Fruit fly (Drosophila melanogaster) whole organism, prepupa: ENCODE results near the gene CG7627.

Source experiments
- CG11762 ChIP-seq: fragments of 200-800 bp; sonication (Bioruptor generic); optimal IDR thresholded peaks from 3 replicates; lab custom pipeline; 2016; ENCODE audit warnings: missing biosample characterization, missing genetic modification characterization; ENCODE audit not compliant: insufficient read depth
- CG11902 ChIP-seq: fragments of 200-800 bp; sonication (Bioruptor generic); optimal IDR thresholded peaks from 3 replicates; lab custom pipeline; 2016; ENCODE audit warnings: missing biosample characterization, missing genetic modification characterization
- CG15336 ChIP-seq: fragments of 200-800 bp; sonication (Bioruptor generic); IDR thresholded peaks from 2 replicates; pipeline ENCODE4 v1.3.6; 2022; ENCODE audit warnings: missing biosample characterization, missing genetic modification characterization
- CG1621 ChIP-seq: fragments of 200-800 bp; sonication (Bioruptor generic); optimal IDR thresholded peaks from 3 replicates; lab custom pipeline; 2018; ENCODE audit warnings: missing biosample characterization, mild to moderate bottlenecking, missing genetic modification characterization
- CG16779 ChIP-seq: fragments of 200-800 bp; sonication (Bioruptor generic); optimal IDR thresholded peaks from 3 replicates; lab custom pipeline; 2017; ENCODE audit warnings: missing biosample characterization, mild to moderate bottlenecking, missing genetic modification characterization
- CG3032 ChIP-seq: fragments of 200-800 bp; optimal IDR thresholded peaks from 2 replicates; lab custom pipeline; 2019; ENCODE audit warnings: missing biosample characterization, mild to moderate bottlenecking, missing genetic modification characterization, moderate library complexity
- CG32006 ChIP-seq: fragments of 200-800 bp; sonication (Bioruptor generic); optimal IDR thresholded peaks from 3 replicates; lab custom pipeline; 2017; ENCODE audit warnings: missing biosample characterization, mild to moderate bottlenecking, missing genetic modification characterization
- CG34406 ChIP-seq: fragments of 200-800 bp; sonication (Bioruptor generic); optimal IDR thresholded peaks from 3 replicates; lab custom pipeline; 2016; ENCODE audit warnings: missing biosample characterization, missing genetic modification characterization
- CG3919 ChIP-seq: fragments of 200-800 bp; sonication (Bioruptor generic); optimal IDR thresholded peaks from 3 replicates; lab custom pipeline; 2016; ENCODE audit warnings: missing biosample characterization, missing genetic modification characterization
- CG4318 ChIP-seq: fragments of 200-800 bp; sonication (Bioruptor generic); optimal IDR thresholded peaks from 3 replicates; lab custom pipeline; 2017; ENCODE audit warnings: missing biosample characterization, mild to moderate bottlenecking, missing genetic modification characterization
- CG6163 ChIP-seq: fragments of 200-800 bp; sonication (Bioruptor generic); IDR thresholded peaks from 3 replicates; pipeline ENCODE4 v1.3.6; 2022; ENCODE audit warnings: missing biosample characterization, missing genetic modification characterization
- CG6276 ChIP-seq: fragments of 200-800 bp; sonication (Bioruptor generic); optimal IDR thresholded peaks from 2 replicates; lab custom pipeline; 2017; ENCODE audit warnings: missing biosample characterization, mild to moderate bottlenecking, missing genetic modification characterization
- CG6792 ChIP-seq: fragments of 200-800 bp; sonication (Bioruptor generic); optimal IDR thresholded peaks from 3 replicates; lab custom pipeline; 2016; ENCODE audit warnings: missing biosample characterization, missing genetic modification characterization
- CG6854 ChIP-seq: fragments of 200-800 bp; sonication (Bioruptor generic); optimal IDR thresholded peaks from 2 replicates; lab custom pipeline; 2017; ENCODE audit warnings: missing biosample characterization, mild to moderate bottlenecking, missing genetic modification characterization
- CG7368 ChIP-seq: fragments of 200-800 bp; sonication (Bioruptor generic); optimal IDR thresholded peaks from 3 replicates; lab custom pipeline; 2016; ENCODE audit warnings: missing biosample characterization, missing genetic modification characterization
- CG8119 ChIP-seq: fragments of 200-800 bp; sonication (Bioruptor generic); IDR thresholded peaks from 3 replicates; pipeline ENCODE4 v1.3.6; 2022; ENCODE audit warnings: missing biosample characterization, missing genetic modification characterization
- CG8319 ChIP-seq: fragments of 200-800 bp; sonication (Bioruptor generic); optimal IDR thresholded peaks from 3 replicates; lab custom pipeline; 2016; ENCODE audit warnings: missing biosample characterization, missing genetic modification characterization
- CG9139 ChIP-seq: fragments of 200-800 bp; sonication (Bioruptor generic); optimal IDR thresholded peaks from 3 replicates; lab custom pipeline; 2017; ENCODE audit warnings: missing biosample characterization, mild to moderate bottlenecking, missing genetic modification characterization
- Eip75B ChIP-seq: fragments of 200-800 bp; sonication (Bioruptor generic); optimal IDR thresholded peaks from 3 replicates; lab custom pipeline; 2016; ENCODE audit warnings: missing biosample characterization, missing genetic modification characterization
- Eip78C ChIP-seq: fragments of 200-800 bp; sonication (Bioruptor generic); peaks from one replicate; lab custom pipeline; 2016; ENCODE audit warnings: missing biosample characterization, missing genetic modification characterization
- Ets21C ChIP-seq: fragments of 200-800 bp; sonication (Bioruptor generic); optimal IDR thresholded peaks from 3 replicates; lab custom pipeline; 2016; ENCODE audit warnings: missing biosample characterization, missing genetic modification characterization
- Ets96B ChIP-seq: fragments of 200-800 bp; optimal IDR thresholded peaks from 2 replicates; lab custom pipeline; 2019; ENCODE audit warnings: missing biosample characterization, mild to moderate bottlenecking, missing genetic modification characterization, moderate library complexity
- Gug ChIP-seq: fragments of 200-800 bp; sonication (Bioruptor generic); IDR thresholded peaks from 2 replicates; pipeline ENCODE4 v1.3.6; 2022; ENCODE audit warnings: missing biosample characterization, missing genetic modification characterization
- Hr39 ChIP-seq: fragments of 200-800 bp; sonication (Bioruptor generic); optimal IDR thresholded peaks from 2 replicates; lab custom pipeline; 2016; ENCODE audit warnings: missing biosample characterization, missing genetic modification characterization
- Hr4 ChIP-seq: fragments of 200-800 bp; sonication (Bioruptor generic); optimal IDR thresholded peaks from 3 replicates; lab custom pipeline; 2016; ENCODE audit warnings: missing biosample characterization, missing genetic modification characterization
- Lpt ChIP-seq: fragments of 200-800 bp; sonication (Bioruptor generic); optimal IDR thresholded peaks from 3 replicates; lab custom pipeline; 2016; ENCODE audit warnings: missing biosample characterization, missing genetic modification characterization
- Met ChIP-seq: fragments of 200-800 bp; sonication (Bioruptor generic); optimal IDR thresholded peaks from 3 replicates; lab custom pipeline; 2016; ENCODE audit warnings: missing biosample characterization, missing genetic modification characterization
- OdsH ChIP-seq: fragments of 200-800 bp; sonication (Bioruptor generic); optimal IDR thresholded peaks from 3 replicates; lab custom pipeline; 2016; ENCODE audit warnings: missing biosample characterization, missing genetic modification characterization
- Smox ChIP-seq: fragments of 200-800 bp; sonication (Bioruptor generic); optimal IDR thresholded peaks from 3 replicates; lab custom pipeline; 2016; ENCODE audit warnings: missing biosample characterization, missing genetic modification characterization
- Sox102F ChIP-seq: fragments of 200-800 bp; sonication (Bioruptor generic); optimal IDR thresholded peaks from 2 replicates; lab custom pipeline; 2016; ENCODE audit warnings: missing biosample characterization, mild to moderate bottlenecking, missing genetic modification characterization
- achi ChIP-seq: fragments of 200-800 bp; sonication (Bioruptor generic); optimal IDR thresholded peaks from 3 replicates; lab custom pipeline; 2016; ENCODE audit warnings: missing biosample characterization, missing genetic modification characterization
- acj6 ChIP-seq: fragments of 200-800 bp; sonication (Bioruptor generic); optimal IDR thresholded peaks from 3 replicates; lab custom pipeline; 2016; ENCODE audit warnings: missing biosample characterization, missing genetic modification characterization
- cyc ChIP-seq: fragments of 200-800 bp; sonication (Bioruptor generic); optimal IDR thresholded peaks from 3 replicates; lab custom pipeline; 2016; ENCODE audit warnings: missing biosample characterization, missing genetic modification characterization
- dac ChIP-seq: fragments of 200-800 bp; sonication (Bioruptor generic); optimal IDR thresholded peaks from 2 replicates; lab custom pipeline; 2017; ENCODE audit warnings: missing biosample characterization, mild to moderate bottlenecking, missing genetic modification characterization
- dsx ChIP-seq: fragments of 200-800 bp; optimal IDR thresholded peaks from 3 replicates; lab custom pipeline; 2019; ENCODE audit warnings: missing biosample characterization, mild to moderate bottlenecking, missing genetic modification characterization, moderate library complexity; ENCODE audit not compliant: poor library complexity, severe bottlenecking
- eg ChIP-seq: fragments of 200-800 bp; sonication (Bioruptor generic); IDR thresholded peaks from 3 replicates; pipeline ENCODE4 v1.3.6; 2022; ENCODE audit warnings: missing biosample characterization, missing genetic modification characterization
- fd59A ChIP-seq: fragments of 200-800 bp; sonication (Bioruptor generic); optimal IDR thresholded peaks from 2 replicates; lab custom pipeline; 2017; ENCODE audit warnings: missing biosample characterization, mild to moderate bottlenecking, missing genetic modification characterization, missing genetic modification reagents
- fd85E ChIP-seq: fragments of 200-800 bp; sonication (Bioruptor generic); optimal IDR thresholded peaks from 3 replicates; lab custom pipeline; 2016; ENCODE audit warnings: missing biosample characterization, missing genetic modification characterization
- fkh ChIP-seq: fragments of 200-800 bp; sonication (Bioruptor generic); optimal IDR thresholded peaks from 3 replicates; lab custom pipeline; 2017; ENCODE audit warnings: missing biosample characterization, mild to moderate bottlenecking, missing genetic modification characterization, moderate library complexity
- net ChIP-seq: fragments of 200-800 bp; sonication (Bioruptor generic); optimal IDR thresholded peaks from 3 replicates; lab custom pipeline; 2016; ENCODE audit warnings: missing biosample characterization, missing genetic modification characterization
- pdm3 ChIP-seq: fragments of 200-800 bp; sonication (Bioruptor generic); optimal IDR thresholded peaks from 3 replicates; lab custom pipeline; 2016; ENCODE audit warnings: missing biosample characterization, missing genetic modification characterization
- ss ChIP-seq, 2 experiments: fragments of 200-800 bp; sonication (Bioruptor generic); optimal IDR thresholded peaks; 2 replicates in 1 of 2; 3 replicates in 1 of 2; lab custom pipeline; 2017 to 2018; ENCODE audit warnings: mild to moderate bottlenecking in 2 of 2, missing biosample characterization in 2 of 2, missing genetic modification characterization in 2 of 2, moderate library complexity in 1 of 2
- svp ChIP-seq: fragments of 200-800 bp; sonication (Bioruptor generic); peaks from one replicate; lab custom pipeline; 2016; ENCODE audit warnings: missing biosample characterization, missing genetic modification characterization
- topi ChIP-seq: fragments of 200-800 bp; sonication (Bioruptor generic); optimal IDR thresholded peaks from 3 replicates; lab custom pipeline; 2016; ENCODE audit warnings: missing biosample characterization, missing genetic modification characterization

Gene CG7627

DNA sequence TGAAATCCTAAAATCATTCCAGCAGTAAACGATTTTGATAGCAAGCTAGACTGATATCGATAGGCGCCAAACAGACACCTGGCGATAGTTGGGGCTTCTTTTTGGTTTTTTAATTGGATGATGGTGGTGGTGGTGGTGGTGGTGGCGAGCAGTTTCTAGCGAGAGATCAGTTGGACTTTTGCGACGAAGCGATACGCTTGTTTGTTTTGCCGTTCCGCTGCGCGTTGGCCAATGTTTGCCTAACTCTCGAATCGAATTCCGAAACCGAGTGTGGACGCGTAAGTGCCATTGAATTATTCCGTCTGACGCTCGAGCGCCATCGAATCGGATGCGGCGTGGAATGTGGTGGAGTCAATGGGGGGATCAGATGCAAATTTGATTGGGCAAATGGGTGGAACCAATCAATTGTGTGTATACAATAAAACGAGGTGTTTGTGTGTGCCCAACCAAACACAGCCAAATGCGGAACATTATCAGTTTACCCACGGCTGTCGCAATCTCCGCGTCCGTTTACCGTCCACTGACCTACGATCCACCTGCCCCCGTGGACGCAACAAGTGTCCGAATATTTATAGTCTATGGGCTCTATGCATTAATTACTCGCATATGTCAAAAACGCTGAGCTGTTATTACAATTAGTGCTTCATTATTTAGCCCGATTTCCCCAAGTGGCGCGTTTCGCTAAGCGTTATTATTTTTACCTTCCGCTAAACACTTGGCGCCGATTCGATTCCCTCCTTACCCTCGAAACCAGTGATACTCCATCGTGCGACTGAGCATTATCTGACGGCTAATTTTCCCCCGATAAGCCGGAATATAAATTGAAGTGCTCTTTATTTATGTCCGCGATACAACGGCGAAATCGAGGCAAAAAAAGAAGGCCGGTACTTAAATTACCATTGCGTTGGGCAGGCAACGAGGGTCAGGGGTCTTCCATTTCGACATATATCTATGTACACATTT lies 8.4 kb upstream of the CG7627 start, which contains the start of gene CG17292:
Gene CG17292, plus strand, starts transcription at position 91 of the 963 bp plus-strand sequence.
- no peak for TF ChIP-seq Gug
- peak; percentile 35 for TF ChIP-seq achi (GFP tag; lab: Kevin White, UChicago)
- no peak for TF ChIP-seq Sox102F (GFP tag; lab: Kevin White, UChicago)
- TF ChIP-seq Ets21C (GFP tag; lab: Kevin White, UChicago) = no peak
- TF ChIP-seq net (GFP tag; lab: Kevin White, UChicago) = no peak
- TF ChIP-seq dsx (GFP tag; lab: Kevin White, UChicago) = no peak
- no peak for TF ChIP-seq CG9139
- TF ChIP-seq CG8119 (GFP tag; lab: Robert Waterston, UW) = no peak; the same call in 2 of the 3 replicates
- no peak for TF ChIP-seq CG4318 (GFP tag; lab: Kevin White, UChicago)
- no peak for TF ChIP-seq dac (GFP tag; lab: Kevin White, UChicago)
- TF ChIP-seq Lpt = peak; percentile 38
- TF ChIP-seq eg (GFP tag; lab: Robert Waterston, UW) = peak; percentile 71; the same call in 2 of the 3 replicates
- no peak for TF ChIP-seq ss (GFP tag; optimal IDR thresholded peaks at IDR 0.05; lab: Kevin White, UChicago)
- peak; percentile 47 for TF ChIP-seq CG1621
- TF ChIP-seq CG11902 = no peak
- TF ChIP-seq svp = peak; percentile 96
- peak; percentile 46 for TF ChIP-seq CG16779 (tag; lab: Kevin White, UChicago)
- peak; percentile 21 for TF ChIP-seq CG3032
- no peak for TF ChIP-seq pdm3 (GFP tag; lab: Kevin White, UChicago)
- peak; percentile 16 for TF ChIP-seq CG6276 (GFP tag; lab: Kevin White, UChicago)
- TF ChIP-seq cyc (GFP tag; lab: Kevin White, UChicago) = no peak
- no peak for TF ChIP-seq CG7368 (GFP tag; lab: Kevin White, UChicago)
- no peak for TF ChIP-seq acj6 (GFP tag; lab: Kevin White, UChicago)
- TF ChIP-seq Hr4 (GFP tag; lab: Kevin White, UChicago) = no peak
- TF ChIP-seq Eip75B (GFP tag; lab: Kevin White, UChicago) = no peak
- TF ChIP-seq OdsH (GFP tag; lab: Kevin White, UChicago) = no peak
- no peak for TF ChIP-seq CG34406 (GFP tag; lab: Kevin White, UChicago)
- TF ChIP-seq fkh (GFP tag; lab: Kevin White, UChicago) = peak; percentile 90
- no peak for TF ChIP-seq Hr39 (GFP tag; lab: Kevin White, UChicago)
- TF ChIP-seq Smox (GFP tag; lab: Kevin White, UChicago) = no peak
- TF ChIP-seq CG6163 = peak; percentile 47; the same call in 1 of the 3 replicates
- TF ChIP-seq Met = peak; percentile 9
- no peak for TF ChIP-seq CG6854 (GFP tag; lab: Kevin White, UChicago)
- TF ChIP-seq CG6792 (GFP tag; lab: Kevin White, UChicago) = peak; percentile 13
- no peak for TF ChIP-seq fd85E (GFP tag; lab: Kevin White, UChicago)
- no peak for TF ChIP-seq Ets96B
- no peak for TF ChIP-seq fd59A (GFP tag; lab: Kevin White, UChicago)
- no peak for TF ChIP-seq CG8319 (GFP tag; lab: Kevin White, UChicago)
- TF ChIP-seq CG15336 (GFP tag; lab: Robert Waterston, UW) = peak; percentile 43; the same call in 1 of the 2 replicates
- no peak for TF ChIP-seq CG32006
- TF ChIP-seq CG11762 (GFP tag; lab: Kevin White, UChicago) = no peak
- TF ChIP-seq topi (GFP tag; lab: Kevin White, UChicago) = peak; percentile 6
- TF ChIP-seq CG3919 (GFP tag; lab: Kevin White, UChicago) = no peak
- TF ChIP-seq Eip78C (GFP tag; lab: Kevin White, UChicago) = peak; percentile 58
